Worm (Caenorhabditis elegans): Measurements from ENCODE around the gene prdx-2.

DNA sequence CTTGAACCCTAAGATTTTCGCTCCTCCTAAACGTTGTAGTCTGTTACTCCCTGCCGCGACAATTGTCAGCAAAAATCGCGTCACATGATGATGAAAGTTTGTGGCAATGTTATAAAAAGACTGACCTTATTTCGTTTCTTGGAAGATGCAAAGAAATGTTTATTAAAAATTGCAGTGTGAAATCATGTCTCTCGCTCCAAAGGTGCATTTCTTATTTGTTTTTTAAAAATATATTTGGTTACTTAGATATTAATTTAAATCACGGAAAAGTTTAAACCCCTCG lies 185 bp downstream of the prdx-2 start:
- TF ChIP-seq nhr-11 (tag; optimal IDR thresholded peaks at IDR 0.05) = no peak
- no peak for TF ChIP-seq lsy-2 (tag; optimal IDR thresholded peaks at IDR 0.05)
- no peak for TF ChIP-seq nhr-21 (tag; optimal IDR thresholded peaks at IDR 0.05)
- no peak for TF ChIP-seq nhr-23 (tag; optimal IDR thresholded peaks at IDR 0.05)

Measured in whole organism, L2 larva.